Worm (Caenorhabditis elegans) whole organism, early embryonic: ENCODE results near the gene fntb-1.

Source experiments
- F13C5.2 ChIP-seq: sonication (generic microtip); optimal IDR thresholded peaks from 2 replicates; lab custom pipeline; 2017; ENCODE audit warnings: mild to moderate bottlenecking, missing genetic modification characterization, inconsistent platforms, missing compliant biosample characterization
- ama-1 ChIP-seq: fragments of 150-350 bp; optimal IDR thresholded peaks from 2 replicates; lab custom pipeline; 2014
- ceh-13 ChIP-seq: fragments of 200-800 bp; sonication (Bioruptor generic); optimal IDR thresholded peaks from 2 replicates; lab custom pipeline; 2018; ENCODE audit warnings: mild to moderate bottlenecking, missing genetic modification characterization, missing compliant biosample characterization
- ets-7 ChIP-seq: sonication (generic microtip); optimal IDR thresholded peaks from 2 replicates; lab custom pipeline; 2016; ENCODE audit warnings: missing genotype, missing genetic modification characterization, missing compliant biosample characterization
- pes-1 ChIP-seq: fragments of 200-800 bp; sonication (Bioruptor generic); IDR thresholded peaks from 2 replicates; pipeline ENCODE4 v1.3.6; 2022; ENCODE audit warnings: missing genetic modification reagents, missing genetic modification characterization, missing compliant biosample characterization
- scrt-1 ChIP-seq: fragments of 200-800 bp; sonication (Bioruptor generic); IDR thresholded peaks from 2 replicates; pipeline ENCODE4 v1.3.6; 2022; ENCODE audit warnings: missing genetic modification characterization, missing compliant biosample characterization
- tbx-37 ChIP-seq: fragments of 200-800 bp; sonication (Bioruptor generic); conservative IDR thresholded peaks from 2 replicates; pipeline ENCODE4 v1.3.6; 2022; ENCODE audit warnings: missing genetic modification reagents, missing genetic modification characterization, missing compliant biosample characterization

- TF ChIP-seq pes-1 (GFP tag; lab: Robert Waterston, UW) (no peak), ama-1 (lab: Kevin White, UChicago) (no peak), tbx-37 (GFP tag; lab: Robert Waterston, UW) (peak; percentile 59; the same call in 1 of the 2 replicates), ceh-13 (GFP tag; lab: Kevin White, UChicago) (no peak), F13C5.2 (tag; lab: Kevin White, UChicago) (no peak), ets-7 (no peak), scrt-1 (GFP tag; lab: Robert Waterston, UW) (no peak)
Measured at ce11 chrV:14423268-14423667, 24.2 kb upstream of the fntb-1 start, which contains the start of gene rpoa-12.
